Fruit fly (Drosophila melanogaster): ENCODE measurements around the gene Acbp5.

Acbp5 gene

DNA sequence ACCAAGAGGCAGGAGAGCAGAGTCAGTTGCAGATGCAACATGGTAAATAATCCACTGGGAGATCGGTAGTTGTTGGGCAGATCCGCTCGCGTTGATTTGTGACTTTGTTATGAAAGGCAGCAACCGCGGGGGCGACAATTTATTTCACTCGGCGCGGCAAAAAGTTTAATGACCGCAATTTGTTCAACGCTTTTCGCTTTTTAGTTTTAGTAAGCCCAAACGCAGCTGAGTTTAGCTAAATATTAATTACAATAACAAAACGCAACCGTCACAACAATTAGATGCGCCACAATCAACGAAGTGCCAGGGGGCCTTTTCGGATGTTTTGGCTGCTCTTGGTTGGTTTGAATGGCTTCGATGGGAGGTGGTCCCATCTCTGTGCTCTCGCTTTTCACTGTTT, 12.1 kb upstream of the Acbp5 start, which contains the start of gene CG13310:
Gene CG13310, minus strand, starts transcription at position 101 of the 400 bp plus-strand sequence.
- no peak for TF ChIP-seq dac (GFP tag; optimal IDR thresholded peaks at IDR 0.05)
- TF ChIP-seq OdsH (GFP tag; optimal IDR thresholded peaks at IDR 0.05), result no peak
- TF ChIP-seq Hr38 (GFP tag; optimal IDR thresholded peaks at IDR 0.05), result no peak
- TF ChIP-seq achi (GFP tag; optimal IDR thresholded peaks at IDR 0.05), result no peak
- TF ChIP-seq Sox15 (GFP tag; optimal IDR thresholded peaks at IDR 0.05), result no peak
- TF ChIP-seq svp (GFP tag), result no peak
- TF ChIP-seq CG8319 (GFP tag; optimal IDR thresholded peaks at IDR 0.05), result no peak
- no peak for TF ChIP-seq CG8632 (GFP tag; optimal IDR thresholded peaks at IDR 0.05)
- TF ChIP-seq CG6854 (GFP tag; optimal IDR thresholded peaks at IDR 0.05), result no peak
- TF ChIP-seq CG8119 (GFP tag; IDR thresholded peaks at IDR 0.05), result no peak
- TF ChIP-seq cyc (GFP tag; optimal IDR thresholded peaks at IDR 0.05), result no peak
- no peak for TF ChIP-seq acj6 (GFP tag; optimal IDR thresholded peaks at IDR 0.05)
- TF ChIP-seq CG6792 (GFP tag; optimal IDR thresholded peaks at IDR 0.05), result no peak
- TF ChIP-seq vri (GFP tag; optimal IDR thresholded peaks at IDR 0.05), result no peak
- no peak for TF ChIP-seq CG4318 (GFP tag; optimal IDR thresholded peaks at IDR 0.05)

DNA sequence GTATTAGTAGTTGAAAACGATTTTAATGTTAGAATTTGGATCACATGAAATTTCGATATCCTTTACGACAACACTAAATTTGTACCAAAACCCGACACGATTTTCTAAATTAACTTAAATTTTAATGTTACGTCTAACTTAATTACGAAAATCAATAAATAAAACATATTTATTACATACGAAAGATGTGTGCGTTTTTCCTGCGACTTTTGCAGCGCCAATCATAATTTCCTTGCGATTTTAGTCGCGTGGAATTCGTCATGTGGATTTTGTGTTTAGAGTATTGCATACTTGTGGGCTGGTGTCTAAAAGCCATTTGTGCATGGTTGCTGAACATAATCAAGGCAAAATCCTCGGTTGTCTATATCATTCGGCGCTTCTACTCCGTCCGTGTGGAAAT, 10.2 kb upstream of the Acbp5 start:
- no peak for TF ChIP-seq fd59A (GFP tag; optimal IDR thresholded peaks at IDR 0.05)
- TF ChIP-seq Gug (GFP tag; IDR thresholded peaks at IDR 0.05), result no peak
- no peak for TF ChIP-seq CG8119 (GFP tag; IDR thresholded peaks at IDR 0.05)
- no peak for TF ChIP-seq vri (GFP tag; optimal IDR thresholded peaks at IDR 0.05)

DNA sequence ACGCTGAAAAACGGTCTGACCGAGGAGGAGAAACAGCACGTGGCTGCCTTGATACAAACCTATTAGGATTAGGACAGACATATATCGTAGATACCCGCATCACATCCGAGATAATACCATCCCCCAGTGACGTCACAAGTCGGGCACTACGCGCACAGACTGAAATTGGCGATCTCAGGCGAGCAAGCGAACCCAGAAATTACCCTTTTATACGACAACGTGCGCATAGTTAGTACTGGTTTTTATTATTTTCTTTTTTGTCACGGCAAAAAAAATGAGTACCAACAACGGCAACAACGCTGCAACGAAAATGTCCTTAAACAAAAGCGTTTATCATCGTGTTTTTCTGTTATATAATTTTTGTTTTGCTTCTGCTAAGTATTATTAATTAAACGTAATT, 9.8 kb upstream of the Acbp5 start:
- TF ChIP-seq Met (GFP tag; optimal IDR thresholded peaks at IDR 0.05) (no peak), dac (GFP tag; optimal IDR thresholded peaks at IDR 0.05) (no peak), CG32006 (GFP tag; optimal IDR thresholded peaks at IDR 0.05) (no peak), CG16779 (tag; optimal IDR thresholded peaks at IDR 0.05) (no peak)

DNA sequence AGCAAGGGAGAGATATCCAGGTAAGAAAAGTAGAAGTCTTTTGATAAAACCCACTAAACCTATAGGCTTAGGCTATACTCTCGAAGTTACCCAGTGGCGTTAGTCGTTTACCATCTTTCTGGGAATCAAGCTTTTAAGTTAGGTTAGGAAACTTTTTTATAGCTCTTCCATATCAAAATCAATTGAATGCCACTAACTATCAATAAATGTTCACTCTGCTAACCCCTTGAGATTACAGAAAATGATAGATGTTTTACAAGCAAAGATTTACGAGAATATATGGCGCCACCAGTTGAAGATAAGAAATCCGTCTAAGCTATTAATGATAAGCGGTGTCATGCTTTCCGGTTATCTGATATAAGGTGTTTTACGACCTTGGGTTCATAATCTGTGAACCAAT, 644 bp downstream of the Acbp5 start:
- TF ChIP-seq svp (GFP tag) (peak; percentile 53), Lpt (GFP tag; optimal IDR thresholded peaks at IDR 0.05) (no peak)

DNA sequence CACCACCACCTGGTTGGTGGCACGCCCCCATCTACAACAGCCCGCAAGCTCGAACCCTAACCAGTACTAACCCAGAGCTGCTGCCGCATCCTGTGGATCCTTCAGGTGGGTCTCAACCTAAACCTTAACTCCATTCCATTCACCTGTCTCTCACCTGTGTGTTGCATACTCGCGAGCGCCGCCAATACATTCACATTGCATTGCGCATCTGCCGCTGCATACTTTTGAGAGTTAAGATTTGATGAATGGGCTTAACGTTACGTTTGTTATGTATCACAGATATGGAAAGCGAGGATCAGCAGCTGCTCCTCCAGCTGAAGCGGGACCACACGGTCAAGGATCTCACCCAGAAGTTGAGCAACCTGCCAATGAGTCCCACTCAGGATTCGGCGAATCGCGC, 1.1 kb downstream of the Acbp5 start:
- TF ChIP-seq CG16779 (tag; optimal IDR thresholded peaks at IDR 0.05) (no peak), Eip78C (GFP tag) (no peak), Smox (GFP tag; optimal IDR thresholded peaks at IDR 0.05) (no peak), Hr39 (GFP tag; optimal IDR thresholded peaks at IDR 0.05) (no peak), spab (GFP tag; optimal IDR thresholded peaks at IDR 0.05) (no peak), Eip75B (GFP tag; optimal IDR thresholded peaks at IDR 0.05) (no peak), CG10631 (GFP tag; optimal IDR thresholded peaks at IDR 0.05) (no peak), CG3919 (GFP tag; optimal IDR thresholded peaks at IDR 0.05) (no peak), CG7368 (GFP tag; optimal IDR thresholded peaks at IDR 0.05) (no peak)

DNA sequence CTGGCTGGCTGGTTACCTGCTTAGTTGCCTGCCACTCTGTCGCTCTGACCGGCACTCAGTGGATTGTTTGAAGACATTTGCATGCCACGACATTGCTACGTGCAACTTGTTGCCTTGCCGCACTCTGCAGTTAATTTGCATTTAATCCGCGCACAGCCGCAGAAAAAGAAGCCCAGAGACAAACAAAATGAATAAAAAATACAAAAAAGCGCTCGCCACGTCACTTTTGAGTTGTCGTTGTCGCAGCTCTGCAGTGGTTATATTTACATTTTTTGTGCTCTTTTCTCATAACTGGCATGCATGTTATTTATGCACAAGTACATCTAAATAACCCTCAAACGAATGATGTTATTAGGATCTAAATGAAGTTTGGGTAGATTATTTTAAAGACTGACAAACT, 5.0 kb downstream of the Acbp5 start:
- TF ChIP-seq eg (GFP tag; IDR thresholded peaks at IDR 0.05) (peak; percentile 43; the same call in 1 of the 3 replicates), Eip78C (GFP tag) (peak; percentile 52), CG15336 (GFP tag; IDR thresholded peaks at IDR 0.05) (peak; percentile 32; the same call in 1 of the 2 replicates), net (GFP tag; optimal IDR thresholded peaks at IDR 0.05) (no peak), pdm3 (GFP tag; optimal IDR thresholded peaks at IDR 0.05) (peak; percentile 7), topi (GFP tag; optimal IDR thresholded peaks at IDR 0.05) (no peak), fkh (GFP tag; optimal IDR thresholded peaks at IDR 0.05) (no peak), Lpt (GFP tag; optimal IDR thresholded peaks at IDR 0.05) (peak; percentile 13), CG6163 (GFP tag; IDR thresholded peaks at IDR 0.05) (0 out of 3 replicates have a peak, but pooled peaks have one; percentile 15), CG6276 (GFP tag; optimal IDR thresholded peaks at IDR 0.05) (peak; percentile 14), svp (GFP tag) (peak; percentile 13), salr (GFP tag; optimal IDR thresholded peaks at IDR 0.05) (peak in 1 of 2 experiments; percentile 45), dac (GFP tag; optimal IDR thresholded peaks at IDR 0.05) (peak; percentile 8), CG8119 (GFP tag; IDR thresholded peaks at IDR 0.05) (peak; percentile 51; the same call in 2 of the 3 replicates), achi (GFP tag; optimal IDR thresholded peaks at IDR 0.05) (peak; percentile 15), CG32006 (GFP tag; optimal IDR thresholded peaks at IDR 0.05) (no peak), ss (GFP tag; optimal IDR thresholded peaks at IDR 0.05) (peak in 1 of 2 experiments; percentile 30)

Measured in whole organism, prepupa.